Worm (Caenorhabditis elegans) whole organism, late embryonic: Measurements from ENCODE around the gene F35B3.7.

Experiments used
- C08G9.2 ChIP-seq: sonication (generic microtip); optimal IDR thresholded peaks from 2 replicates; lab custom pipeline; 2016; ENCODE audit warnings: mild to moderate bottlenecking, missing genetic modification characterization, moderate library complexity, missing compliant biosample characterization
- F13H6.1 ChIP-seq: sonication (generic microtip); optimal IDR thresholded peaks from 2 replicates; lab custom pipeline; 2016; ENCODE audit warnings: missing genetic modification characterization, missing compliant biosample characterization
- K09A11.1 ChIP-seq: sonication (generic microtip); optimal IDR thresholded peaks from 2 replicates; lab custom pipeline; 2017; ENCODE audit warnings: antibody characterized with exemption, mild to moderate bottlenecking, missing genetic modification characterization, missing compliant biosample characterization; ENCODE audit not compliant: insufficient read depth
- T23F11.4 ChIP-seq: fragments of 200-800 bp; sonication (Bioruptor generic); optimal IDR thresholded peaks from 2 replicates; lab custom pipeline; 2018; ENCODE audit warnings: mild to moderate bottlenecking, missing genetic modification characterization, missing compliant biosample characterization
- ama-1 ChIP-seq: fragments of 150-350 bp; optimal IDR thresholded peaks from 2 replicates; lab custom pipeline; 2014
- ceh-14 ChIP-seq: sonication (generic microtip); optimal IDR thresholded peaks from 2 replicates; lab custom pipeline; 2016; ENCODE audit warnings: missing genotype, missing genetic modification characterization, missing compliant biosample characterization
- ceh-18 ChIP-seq: sonication (generic microtip); optimal IDR thresholded peaks from 2 replicates; lab custom pipeline; 2016; ENCODE audit warnings: missing genetic modification characterization, missing compliant biosample characterization
- ceh-19 ChIP-seq: fragments of 200-800 bp; sonication (Bioruptor generic); optimal IDR thresholded peaks from 2 replicates; lab custom pipeline; 2018; ENCODE audit warnings: mild to moderate bottlenecking, missing genetic modification characterization, missing compliant biosample characterization
- ceh-2 ChIP-seq: sonication (generic microtip); optimal IDR thresholded peaks from 2 replicates; lab custom pipeline; 2016; ENCODE audit warnings: missing genotype, missing genetic modification characterization, missing compliant biosample characterization
- ceh-24 ChIP-seq: sonication (generic microtip); optimal IDR thresholded peaks from 2 replicates; lab custom pipeline; 2016; ENCODE audit warnings: mild to moderate bottlenecking, missing genetic modification characterization, missing compliant biosample characterization
- ceh-30 ChIP-seq: fragments of 150-350 bp; optimal IDR thresholded peaks from 2 replicates; lab custom pipeline; 2014; ENCODE audit warnings: missing biosample characterization, missing genetic modification characterization
- ceh-31 ChIP-seq: sonication (generic microtip); optimal IDR thresholded peaks from 2 replicates; lab custom pipeline; 2016; ENCODE audit warnings: missing genetic modification characterization, missing compliant biosample characterization
- ceh-45 ChIP-seq: fragments of 200-800 bp; sonication (Bioruptor generic); IDR thresholded peaks from 2 replicates; pipeline ENCODE4 v1.3.6; 2022; ENCODE audit warnings: missing genetic modification reagents, missing genetic modification characterization, missing compliant biosample characterization
- ceh-48 ChIP-seq: sonication (generic microtip); optimal IDR thresholded peaks from 2 replicates; lab custom pipeline; 2016; ENCODE audit warnings: missing genetic modification characterization, inconsistent platforms, missing compliant biosample characterization
- che-1 ChIP-seq: sonication (generic microtip); optimal IDR thresholded peaks from 2 replicates; lab custom pipeline; 2016; ENCODE audit warnings: mild to moderate bottlenecking, missing genetic modification characterization, missing compliant biosample characterization
- dmd-4 ChIP-seq: sonication (generic microtip); optimal IDR thresholded peaks from 2 replicates; lab custom pipeline; 2016; ENCODE audit warnings: borderline replicate concordance, missing genetic modification characterization, missing compliant biosample characterization
- dve-1 ChIP-seq: sonication (generic microtip); optimal IDR thresholded peaks from 2 replicates; lab custom pipeline; 2017; ENCODE audit warnings: antibody characterized with exemption, mild to moderate bottlenecking, missing genetic modification characterization, missing compliant biosample characterization
- elt-2 ChIP-seq: sonication (generic microtip); optimal IDR thresholded peaks from 2 replicates; lab custom pipeline; 2016; ENCODE audit warnings: missing genetic modification reagents, missing genetic modification characterization, missing compliant biosample characterization
- elt-4 ChIP-seq: sonication (generic microtip); optimal IDR thresholded peaks from 2 replicates; lab custom pipeline; 2016; ENCODE audit warnings: missing genetic modification characterization, missing compliant biosample characterization
- ets-4 ChIP-seq: sonication (generic microtip); optimal IDR thresholded peaks from 2 replicates; lab custom pipeline; 2016; ENCODE audit warnings: missing genetic modification characterization, missing compliant biosample characterization
- eyg-1 ChIP-seq: sonication (generic microtip); optimal IDR thresholded peaks from 2 replicates; lab custom pipeline; 2016; ENCODE audit warnings: missing genotype, missing genetic modification characterization, missing compliant biosample characterization
- fax-1 ChIP-seq: sonication (generic microtip); optimal IDR thresholded peaks from 2 replicates; lab custom pipeline; 2016; ENCODE audit warnings: missing genotype, missing genetic modification characterization, missing compliant biosample characterization
- fkh-10 ChIP-seq: fragments of 150-350 bp; optimal IDR thresholded peaks from 2 replicates; lab custom pipeline; 2014; ENCODE audit warnings: missing biosample characterization, missing genetic modification reagents, missing genetic modification characterization
- fkh-6 ChIP-seq: sonication (generic microtip); optimal IDR thresholded peaks from 2 replicates; lab custom pipeline; 2016; ENCODE audit warnings: missing genetic modification characterization, missing compliant biosample characterization
- gmeb-2 ChIP-seq: sonication (generic microtip); optimal IDR thresholded peaks from 2 replicates; lab custom pipeline; 2016; ENCODE audit warnings: missing genetic modification characterization, inconsistent platforms, missing compliant biosample characterization
- hlh-13 ChIP-seq: fragments of 200-800 bp; sonication (Bioruptor generic); optimal IDR thresholded peaks from 2 replicates; lab custom pipeline; 2018; ENCODE audit warnings: mild to moderate bottlenecking, missing genetic modification characterization, missing compliant biosample characterization
- hlh-15 ChIP-seq: sonication (generic microtip); optimal IDR thresholded peaks from 2 replicates; lab custom pipeline; 2016; ENCODE audit warnings: missing genetic modification characterization, missing compliant biosample characterization
- hlh-30 ChIP-seq: sonication (generic microtip); optimal IDR thresholded peaks from 2 replicates; lab custom pipeline; 2017; ENCODE audit warnings: antibody characterized with exemption, missing genetic modification characterization, missing compliant biosample characterization; ENCODE audit not compliant: insufficient read depth
- hlh-6 ChIP-seq: sonication (generic microtip); optimal IDR thresholded peaks from 2 replicates; lab custom pipeline; 2016; ENCODE audit warnings: missing genotype, missing genetic modification characterization, missing compliant biosample characterization
- lim-6 ChIP-seq: sonication (generic microtip); optimal IDR thresholded peaks from 2 replicates; lab custom pipeline; 2016; ENCODE audit warnings: missing genetic modification characterization, missing compliant biosample characterization
- lin-11 ChIP-seq: fragments of 200-800 bp; sonication (Bioruptor generic); optimal IDR thresholded peaks from 2 replicates; lab custom pipeline; 2018; ENCODE audit warnings: mild to moderate bottlenecking, missing genetic modification characterization, missing compliant biosample characterization
- nhr-11 ChIP-seq: fragments of 150-350 bp; optimal IDR thresholded peaks from 2 replicates; lab custom pipeline; 2014; ENCODE audit warnings: missing biosample characterization, missing genetic modification characterization
- nhr-232 ChIP-seq: sonication (generic microtip); optimal IDR thresholded peaks from 2 replicates; lab custom pipeline; 2016; ENCODE audit warnings: missing genetic modification characterization, missing compliant biosample characterization
- npax-4 ChIP-seq: sonication (generic microtip); optimal IDR thresholded peaks from 2 replicates; lab custom pipeline; 2016; ENCODE audit warnings: missing genetic modification characterization, missing compliant biosample characterization
- odd-2 ChIP-seq: sonication (generic microtip); optimal IDR thresholded peaks from 2 replicates; lab custom pipeline; 2017; ENCODE audit warnings: antibody characterized with exemption, mild to moderate bottlenecking, missing genetic modification characterization, missing compliant biosample characterization
- pag-3 ChIP-seq: sonication (generic microtip); optimal IDR thresholded peaks from 2 replicates; lab custom pipeline; 2016; ENCODE audit warnings: missing compliant biosample characterization, missing genetic modification characterization, borderline replicate concordance
- pqm-1 ChIP-seq: sonication (generic microtip); optimal IDR thresholded peaks from 2 replicates; lab custom pipeline; 2016; ENCODE audit warnings: missing genetic modification characterization, missing compliant biosample characterization
- pros-1 ChIP-seq: fragments of 150-350 bp; optimal IDR thresholded peaks from 2 replicates; lab custom pipeline; 2014; ENCODE audit warnings: missing biosample characterization, missing genetic modification reagents, missing genetic modification characterization
- ref-2 ChIP-seq: sonication (generic microtip); optimal IDR thresholded peaks from 2 replicates; lab custom pipeline; 2016; ENCODE audit warnings: missing genetic modification characterization, missing compliant biosample characterization
- rnt-1 ChIP-seq: sonication (generic microtip); optimal IDR thresholded peaks from 2 replicates; lab custom pipeline; 2016; ENCODE audit warnings: missing genetic modification characterization, missing compliant biosample characterization
- sdc-2 ChIP-seq: sonication (generic microtip); optimal IDR thresholded peaks from 2 replicates; lab custom pipeline; 2016; ENCODE audit warnings: missing genotype, missing genetic modification characterization, missing compliant biosample characterization
- sox-4 ChIP-seq: sonication (generic microtip); optimal IDR thresholded peaks from 2 replicates; lab custom pipeline; 2017; ENCODE audit warnings: mild to moderate bottlenecking, missing genetic modification characterization, inconsistent platforms, missing compliant biosample characterization
- syd-9 ChIP-seq: sonication (generic microtip); optimal IDR thresholded peaks from 2 replicates; lab custom pipeline; 2016; ENCODE audit warnings: mild to moderate bottlenecking, missing genetic modification characterization, moderate library complexity, missing compliant biosample characterization
- tbx-2 ChIP-seq: sonication (generic microtip); optimal IDR thresholded peaks from 2 replicates; lab custom pipeline; 2016; ENCODE audit warnings: missing genetic modification characterization, missing compliant biosample characterization
- tbx-7 ChIP-seq: sonication (generic microtip); optimal IDR thresholded peaks from 2 replicates; lab custom pipeline; 2016; ENCODE audit warnings: missing genotype, missing genetic modification characterization, missing compliant biosample characterization
- unc-3 ChIP-seq, 2 experiments: fragments of 200-800 bp in 1 of 2; sonication (Bioruptor generic) in 1 of 2; sonication (generic microtip) in 1 of 2; conservative IDR thresholded peaks in 1 of 2; optimal IDR thresholded peaks in 1 of 2; 2 replicates each; pipeline versions ENCODE4 v1.3.6 to Lab custom; 2016 to 2022; ENCODE audit warnings: missing compliant biosample characterization in 2 of 2, missing genetic modification characterization in 2 of 2, missing genetic modification reagents in 1 of 2
- unc-42 ChIP-seq: sonication (generic microtip); optimal IDR thresholded peaks from 2 replicates; lab custom pipeline; 2016; ENCODE audit warnings: missing genotype, missing genetic modification characterization, missing compliant biosample characterization
- unc-55 ChIP-seq: sonication (generic microtip); optimal IDR thresholded peaks from 2 replicates; lab custom pipeline; 2017; ENCODE audit warnings: missing biosample characterization, missing genetic modification reagents, missing genetic modification characterization
- zip-5 ChIP-seq: sonication (generic microtip); optimal IDR thresholded peaks from 2 replicates; lab custom pipeline; 2016; ENCODE audit warnings: missing genetic modification characterization, missing compliant biosample characterization
- ztf-16 ChIP-seq: sonication (generic microtip); optimal IDR thresholded peaks from 2 replicates; lab custom pipeline; 2017; ENCODE audit warnings: missing genetic modification characterization, missing compliant biosample characterization

F35B3.7 gene

DNA sequence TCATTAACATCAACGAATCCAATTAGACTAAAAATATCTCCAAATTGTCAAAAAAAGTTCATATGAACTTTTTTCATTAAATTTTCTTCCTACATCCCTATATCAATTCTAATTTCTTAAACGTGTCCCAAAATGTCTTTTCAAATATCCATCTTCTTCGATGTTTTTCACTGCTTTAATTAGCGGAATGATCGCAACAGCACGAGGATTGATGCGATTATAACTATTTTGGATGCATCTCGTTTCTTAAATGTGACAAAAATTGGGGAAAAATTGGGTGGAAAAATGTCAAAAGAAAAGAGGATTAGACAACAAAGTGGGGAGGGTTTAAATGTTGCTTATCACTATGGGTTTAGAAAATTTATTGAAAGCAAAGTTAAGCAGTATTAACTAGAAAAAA, 8.7 kb downstream of the F35B3.7 start:
- TF ChIP-seq elt-4 (tag; lab: Kevin White, UChicago) = no peak
- no peak for TF ChIP-seq che-1 (tag; lab: Kevin White, UChicago)
- no peak for TF ChIP-seq hlh-6
- TF ChIP-seq sox-4 (tag; lab: Kevin White, UChicago) = no peak
- TF ChIP-seq T23F11.4 (GFP tag; lab: Kevin White, UChicago) = no peak
- TF ChIP-seq nhr-232 = no peak
- TF ChIP-seq nhr-11 (tag; lab: Kevin White, UChicago) = no peak
- TF ChIP-seq hlh-30 (tag; lab: Kevin White, UChicago) = no peak

DNA sequence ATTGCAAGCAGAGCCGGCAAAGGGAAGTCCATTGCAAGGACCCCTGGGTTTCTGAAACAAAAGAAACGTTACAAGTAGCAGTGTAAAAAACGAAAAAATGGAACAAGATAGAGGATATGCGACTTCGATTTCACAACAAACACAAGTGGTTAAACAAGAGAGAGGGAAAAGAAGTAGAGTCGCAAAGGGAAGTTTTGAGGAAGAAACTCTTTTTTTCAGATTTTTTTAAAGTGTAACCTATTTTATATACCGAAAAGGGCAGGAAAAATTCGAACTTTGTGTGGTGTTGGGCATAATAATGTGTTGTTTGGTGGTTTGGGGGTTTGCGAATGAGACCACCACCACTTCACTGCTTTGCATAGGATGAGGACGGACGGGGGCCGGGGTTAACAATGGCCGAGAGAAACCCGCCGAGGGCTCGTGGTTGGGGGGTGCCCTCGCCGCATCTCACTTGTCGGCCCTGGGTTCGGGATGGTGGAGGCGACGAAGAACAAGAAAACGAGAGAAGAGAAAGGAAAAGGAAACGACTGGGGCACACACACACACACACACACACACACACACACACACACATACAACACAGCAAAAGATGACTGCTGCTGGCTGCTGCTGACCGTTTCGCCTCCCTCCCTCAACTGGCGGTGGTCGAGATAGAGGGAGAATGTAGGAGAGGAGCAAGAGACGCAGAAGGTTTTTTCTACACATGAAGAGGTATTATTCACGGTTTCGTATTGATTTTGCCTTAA, 12.5 kb downstream of the F35B3.7 start, which contains the start of gene ptrn-1:
ptrn-1 (minus strand) TSS at position 51 of the 746 bp plus-strand sequence.
- TF ChIP-seq pros-1 (tag; lab: Kevin White, UChicago) = peak; percentile 34
- peak; percentile 6 for TF ChIP-seq zip-5
- TF ChIP-seq K09A11.1 (tag; lab: Kevin White, UChicago) = no peak
- no peak for TF ChIP-seq fkh-10
- TF ChIP-seq ceh-30 (tag; lab: Kevin White, UChicago) = peak; percentile 36
- TF ChIP-seq syd-9 (tag; lab: Kevin White, UChicago) = peak; percentile 55
- no peak for TF ChIP-seq npax-4 (tag; lab: Kevin White, UChicago)
- TF ChIP-seq unc-55 (GFP tag; lab: Kevin White, UChicago) = peak; percentile 56
- TF ChIP-seq rnt-1 = peak; percentile 68
- TF ChIP-seq lin-11 (tag; lab: Kevin White, UChicago) = no peak
- peak; percentile 73 for TF ChIP-seq sdc-2 (tag; lab: Kevin White, UChicago)
- TF ChIP-seq ref-2 (tag; lab: Kevin White, UChicago) = peak; percentile 46
- TF ChIP-seq pag-3 (tag; lab: Kevin White, UChicago) = no peak
- no peak for TF ChIP-seq dmd-4
- TF ChIP-seq fkh-6 (tag; lab: Kevin White, UChicago) = no peak
- no peak for TF ChIP-seq ama-1 (lab: Kevin White, UChicago)
- TF ChIP-seq tbx-7 (tag; lab: Kevin White, UChicago) = no peak
- TF ChIP-seq hlh-13 (GFP tag; lab: Kevin White, UChicago) = no peak
- no peak for TF ChIP-seq nhr-11 (tag; lab: Kevin White, UChicago)
- no peak for TF ChIP-seq ceh-45 (GFP tag; lab: Robert Waterston, UW)
- peak; percentile 39 for TF ChIP-seq dve-1 (tag; lab: Kevin White, UChicago)
- TF ChIP-seq odd-2 (tag; lab: Kevin White, UChicago) = no peak
- TF ChIP-seq elt-2 (tag; lab: Kevin White, UChicago) = peak; percentile 42
- TF ChIP-seq unc-42 (tag; lab: Kevin White, UChicago) = peak; percentile 34
- TF ChIP-seq pqm-1 = peak; percentile 26
- no peak for TF ChIP-seq unc-3 (GFP tag; conservative IDR thresholded peaks at IDR 0.05; lab: Robert Waterston, UW)
- TF ChIP-seq unc-3 (tag; optimal IDR thresholded peaks at IDR 0.05; lab: Kevin White, UChicago) = peak; percentile 67
- TF ChIP-seq ceh-31 = peak; percentile 81
- peak; percentile 38 for TF ChIP-seq ceh-2 (tag; lab: Kevin White, UChicago)
- TF ChIP-seq gmeb-2 (tag; lab: Kevin White, UChicago) = peak; percentile 2
- peak; percentile 83 for TF ChIP-seq ceh-18 (tag; lab: Kevin White, UChicago)
- no peak for TF ChIP-seq sox-4 (tag; lab: Kevin White, UChicago)
- no peak for TF ChIP-seq hlh-15 (tag; lab: Kevin White, UChicago)
- peak; percentile 65 for TF ChIP-seq tbx-2 (tag; lab: Kevin White, UChicago)
- peak; percentile 57 for TF ChIP-seq C08G9.2 (tag; lab: Kevin White, UChicago)
- peak; percentile 52 for TF ChIP-seq ztf-16
- TF ChIP-seq eyg-1 (tag; lab: Kevin White, UChicago) = peak; percentile 22
- TF ChIP-seq ceh-24 (tag; lab: Kevin White, UChicago) = no peak
- no peak for TF ChIP-seq ets-4 (tag; lab: Kevin White, UChicago)
- no peak for TF ChIP-seq F13H6.1
- TF ChIP-seq ceh-48 (tag; lab: Kevin White, UChicago) = peak; percentile 21
- no peak for TF ChIP-seq lim-6 (tag; lab: Kevin White, UChicago)
- TF ChIP-seq T23F11.4 (GFP tag; lab: Kevin White, UChicago) = peak; percentile 41
- peak; percentile 37 for TF ChIP-seq ceh-14
- peak; percentile 66 for TF ChIP-seq ceh-19
- TF ChIP-seq fax-1 (tag; lab: Kevin White, UChicago) = no peak
